Worm (Caenorhabditis elegans): ENCODE data around the gene cyp-33B1.

DNA sequence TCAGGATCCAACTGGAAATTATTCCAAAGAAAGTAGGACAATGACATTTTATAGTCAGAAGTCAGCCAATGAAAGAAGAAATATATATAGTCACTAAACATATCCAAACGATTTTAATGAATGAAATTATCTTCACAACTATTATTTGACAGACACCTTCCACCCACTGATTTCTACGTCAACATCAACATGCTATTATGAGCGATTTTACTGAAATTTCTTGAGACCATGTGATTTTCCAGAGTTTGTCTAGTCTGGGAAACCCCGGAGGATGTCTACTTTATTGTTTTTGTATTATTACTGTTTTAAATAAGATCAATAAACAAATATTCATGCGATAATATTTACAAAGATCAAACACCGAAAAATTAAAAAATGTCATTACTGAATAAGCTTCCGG lies 25.6 kb upstream of the cyp-33B1 start, which contains the start of gene srt-18:
- TF ChIP-seq fkh-10 (GFP tag; optimal IDR thresholded peaks at IDR 0.05) (no peak), nhr-76 (tag; optimal IDR thresholded peaks at IDR 0.05) (no peak), C04F5.9 (tag; optimal IDR thresholded peaks at IDR 0.05) (no peak)
